Worm (Caenorhabditis elegans) whole organism, young adult: ENCODE measurements around the gene F31E8.4.
A peak's percentile ranks its signal among the peaks of the same experiment; 100 is the strongest.

Experiments used
- F39B2.1 ChIP-seq: fragments of 200-800 bp; sonication (Bioruptor generic); IDR thresholded peaks from 2 replicates; pipeline ENCODE4 v1.3.6; 2022; ENCODE audit warnings: missing genetic modification reagents, missing genetic modification characterization, missing compliant biosample characterization
- F49E8.2 ChIP-seq: sonication (generic microtip); optimal IDR thresholded peaks from 3 replicates; lab custom pipeline; 2017; ENCODE audit warnings: missing genetic modification characterization, mild to moderate bottlenecking, missing compliant biosample characterization, antibody characterized with exemption, moderate library complexity; ENCODE audit not compliant: insufficient read depth
- F52B5.7 ChIP-seq: sonication (generic microtip); optimal IDR thresholded peaks from 2 replicates; lab custom pipeline; 2016; ENCODE audit warnings: mild to moderate bottlenecking, missing genetic modification characterization, missing compliant biosample characterization
- Y67H2A.10 ChIP-seq: fragments of 200-800 bp; sonication (Bioruptor generic); conservative IDR thresholded peaks from 2 replicates; pipeline ENCODE4 v1.3.6; 2022; ENCODE audit warnings: missing genetic modification reagents, missing genetic modification characterization, missing compliant biosample characterization
- ZK185.1 ChIP-seq: sonication (generic microtip); optimal IDR thresholded peaks from 2 replicates; lab custom pipeline; 2016; ENCODE audit warnings: mild to moderate bottlenecking, missing genetic modification characterization, missing compliant biosample characterization; ENCODE audit not compliant: poor library complexity, severe bottlenecking
- ceh-100 ChIP-seq: fragments of 200-800 bp; sonication (Bioruptor generic); IDR thresholded peaks from 2 replicates; pipeline ENCODE4 v1.3.6; 2022; ENCODE audit warnings: missing genetic modification reagents, missing genetic modification characterization, missing compliant biosample characterization
- dpl-1 ChIP-seq: fragments of 150-350 bp; optimal IDR thresholded peaks from 2 replicates; lab custom pipeline; 2014; ENCODE audit warnings: missing biosample characterization, missing genetic modification reagents, missing genetic modification characterization
- fkh-3 ChIP-seq: sonication (generic microtip); optimal IDR thresholded peaks from 2 replicates; lab custom pipeline; 2016; ENCODE audit warnings: mild to moderate bottlenecking, missing genetic modification characterization, missing compliant biosample characterization
- him-1 ChIP-seq: sonication (generic microtip); optimal IDR thresholded peaks from 2 replicates; lab custom pipeline; 2016; ENCODE audit warnings: missing genotype, missing genetic modification reagents, missing genetic modification characterization, missing compliant biosample characterization
- hrde-1 ChIP-seq: sonication (generic microtip); optimal IDR thresholded peaks from 2 replicates; lab custom pipeline; 2016; ENCODE audit warnings: missing genetic modification characterization, mild to moderate bottlenecking, missing compliant biosample characterization, moderate library complexity, missing genotype, missing genetic modification reagents, borderline replicate concordance
- unc-130 ChIP-seq: sonication (generic microtip); optimal IDR thresholded peaks from 2 replicates; lab custom pipeline; 2016; ENCODE audit warnings: missing genetic modification reagents, missing genetic modification characterization, missing compliant biosample characterization

- peak; percentile 9 for TF ChIP-seq him-1 (tag; lab: Kevin White, UChicago)
- peak; percentile 72 for TF ChIP-seq ZK185.1
- peak; percentile 35 for TF ChIP-seq dpl-1
- 0 out of 2 replicates have a peak, but pooled peaks have one; percentile 16 for TF ChIP-seq ceh-100
- TF ChIP-seq F39B2.1 (GFP tag; lab: Robert Waterston, UW) = no peak
- TF ChIP-seq unc-130 = peak; percentile 66
- TF ChIP-seq fkh-3 (tag; lab: Kevin White, UChicago) = no peak
- no peak for TF ChIP-seq hrde-1
- no peak for TF ChIP-seq Y67H2A.10 (GFP tag; lab: Robert Waterston, UW)
- TF ChIP-seq F49E8.2 (tag; lab: Kevin White, UChicago) = no peak
- TF ChIP-seq F52B5.7 = no peak
Measured at ce11 chrII:6776418-6777034, 23.4 kb downstream of the F31E8.4 start, which contains the start of gene ssup-72.
